Worm (Caenorhabditis elegans): Measurements from ENCODE around the gene ser-2.
A peak's percentile ranks its signal among the peaks of the same experiment; 100 is the strongest.

The ser-2 gene

ce11 chrX:15336392-15336791 is 33.6 kb upstream of the ser-2 start:
- TF ChIP-seq ama-1 (optimal IDR thresholded peaks at IDR 0.05) (no peak), tlp-1 (tag; optimal IDR thresholded peaks at IDR 0.05) (no peak), ets-5 (GFP tag; IDR thresholded peaks at IDR 0.05) (no peak), egl-27 (tag; optimal IDR thresholded peaks at IDR 0.05) (no peak), lin-14 (GFP tag; optimal IDR thresholded peaks at IDR 0.05) (peak; percentile 57), fkh-4 (tag; optimal IDR thresholded peaks at IDR 0.05; ENCODE audit: borderline replicate concordance) (no peak), nhr-28 (tag; optimal IDR thresholded peaks at IDR 0.05) (no peak), nhr-84 (tag; optimal IDR thresholded peaks at IDR 0.05) (no peak), ces-1 (GFP tag; optimal IDR thresholded peaks at IDR 0.05) (no peak), fkh-8 (tag; optimal IDR thresholded peaks at IDR 0.05) (no peak), dsc-1 (tag; optimal IDR thresholded peaks at IDR 0.05) (no peak), efl-1 (optimal IDR thresholded peaks at IDR 0.05) (no peak), efl-1 (GFP tag; optimal IDR thresholded peaks at IDR 0.05 in 1 of 2) (peak in 1 of 2 experiments; percentile 24), tbx-2 (tag; optimal IDR thresholded peaks at IDR 0.05) (no peak), unc-86 (tag; optimal IDR thresholded peaks at IDR 0.05) (no peak), grh-1 (GFP tag; IDR thresholded peaks at IDR 0.05) (no peak), isw-1 (GFP tag; IDR thresholded peaks at IDR 0.05) (no peak), alr-1 (tag; optimal IDR thresholded peaks at IDR 0.05; ENCODE audit: borderline replicate concordance) (no peak), snu-23 (GFP tag; optimal IDR thresholded peaks at IDR 0.05) (no peak), unc-30 (tag; optimal IDR thresholded peaks at IDR 0.05) (no peak), mef-2 (tag; optimal IDR thresholded peaks at IDR 0.05) (no peak), blmp-1 (tag; optimal IDR thresholded peaks at IDR 0.05) (peak; percentile 57), sup-37 (GFP tag; optimal IDR thresholded peaks at IDR 0.05) (no peak), mab-9 (GFP tag; IDR thresholded peaks at IDR 0.05) (no peak), C34B4.2 (tag; optimal IDR thresholded peaks at IDR 0.05) (no peak), skn-1 (tag; optimal IDR thresholded peaks at IDR 0.05) (no peak), egl-13 (tag; optimal IDR thresholded peaks at IDR 0.05) (no peak), nhr-19 (GFP tag; conservative IDR thresholded peaks at IDR 0.05) (no peak), hpl-2 (GFP tag; optimal IDR thresholded peaks at IDR 0.05) (no peak), zag-1 (tag; optimal IDR thresholded peaks at IDR 0.05) (no peak), nhr-12 (tag; optimal IDR thresholded peaks at IDR 0.05) (no peak), lin-39 (tag; optimal IDR thresholded peaks at IDR 0.05) (no peak), lin-15B (tag; optimal IDR thresholded peaks at IDR 0.05) (no peak), nhr-85 (tag) (peak; percentile 66), rnt-1 (tag; optimal IDR thresholded peaks at IDR 0.05) (no peak), hlh-17 (GFP tag; optimal IDR thresholded peaks at IDR 0.05; ENCODE audit: borderline replicate concordance) (no peak), mep-1 (tag; optimal IDR thresholded peaks at IDR 0.05) (peak; percentile 11), unc-130 (tag; optimal IDR thresholded peaks at IDR 0.05) (no peak), C16A3.4 (tag; optimal IDR thresholded peaks at IDR 0.05) (no peak), hlh-4 (tag; optimal IDR thresholded peaks at IDR 0.05) (no peak)

- TF ChIP-seq skn-1 (tag; optimal IDR thresholded peaks at IDR 0.05): no peak
- no peak for TF ChIP-seq nhr-28 (tag; optimal IDR thresholded peaks at IDR 0.05)
- TF ChIP-seq nhr-11 (tag; optimal IDR thresholded peaks at IDR 0.05): no peak
- no peak for TF ChIP-seq alr-1 (tag; optimal IDR thresholded peaks at IDR 0.05; ENCODE audit: borderline replicate concordance)
- TF ChIP-seq isw-1 (GFP tag; IDR thresholded peaks at IDR 0.05): no peak
- TF ChIP-seq nhr-12 (tag; optimal IDR thresholded peaks at IDR 0.05): no peak
- TF ChIP-seq jun-1 (tag; optimal IDR thresholded peaks at IDR 0.05): no peak
- no peak for TF ChIP-seq blmp-1 (tag; optimal IDR thresholded peaks at IDR 0.05)
- TF ChIP-seq ceh-63 (GFP tag; optimal IDR thresholded peaks at IDR 0.05): no peak
- no peak for TF ChIP-seq snu-23 (GFP tag; optimal IDR thresholded peaks at IDR 0.05)
Measured at ce11 chrX:15335636-15336035, 32.9 kb upstream of the ser-2 start.

- no peak for TF ChIP-seq swsn-7 (tag; optimal IDR thresholded peaks at IDR 0.05)
- TF ChIP-seq snpc-4 (tag; optimal IDR thresholded peaks at IDR 0.05): no peak
- TF ChIP-seq nhr-12 (tag; optimal IDR thresholded peaks at IDR 0.05): no peak
- TF ChIP-seq tbx-2 (tag; optimal IDR thresholded peaks at IDR 0.05): peak; percentile 43
- no peak for TF ChIP-seq lin-13 (GFP tag; optimal IDR thresholded peaks at IDR 0.05)
- 0 out of 2 replicates have a peak, but pooled peaks have one; percentile 5 for TF ChIP-seq nhr-19 (GFP tag; conservative IDR thresholded peaks at IDR 0.05)
- no peak for TF ChIP-seq elt-3 (tag; optimal IDR thresholded peaks at IDR 0.05)
- no peak for TF ChIP-seq C34B4.2 (tag; optimal IDR thresholded peaks at IDR 0.05)
- TF ChIP-seq nhr-77 (tag; optimal IDR thresholded peaks at IDR 0.05): peak; percentile 53
- peak in 1 of 2 experiments; percentile 23 for TF ChIP-seq mdl-1 (tag; optimal IDR thresholded peaks at IDR 0.05)
- TF ChIP-seq zag-1 (tag; optimal IDR thresholded peaks at IDR 0.05): no peak
- TF ChIP-seq ets-5 (GFP tag; IDR thresholded peaks at IDR 0.05): no peak
- TF ChIP-seq nhr-47 (tag; optimal IDR thresholded peaks at IDR 0.05): no peak
- TF ChIP-seq sup-37 (GFP tag; optimal IDR thresholded peaks at IDR 0.05): peak; percentile 17
- no peak for TF ChIP-seq C04F5.9 (tag; optimal IDR thresholded peaks at IDR 0.05)
- TF ChIP-seq grh-1 (GFP tag; IDR thresholded peaks at IDR 0.05): 0 out of 2 replicates have a peak, but pooled peaks have one; percentile 9
- TF ChIP-seq lsy-2 (tag; optimal IDR thresholded peaks at IDR 0.05): peak in 1 of 2 experiments; percentile 15
- no peak for TF ChIP-seq unc-30 (tag; optimal IDR thresholded peaks at IDR 0.05)
Measured at ce11 chrX:15334897-15335296, 32.1 kb upstream of the ser-2 start.

All from whole organism, L1 larva.